Worm (Caenorhabditis elegans): ENCODE results near the gene clec-47.

Gene clec-47

DNA sequence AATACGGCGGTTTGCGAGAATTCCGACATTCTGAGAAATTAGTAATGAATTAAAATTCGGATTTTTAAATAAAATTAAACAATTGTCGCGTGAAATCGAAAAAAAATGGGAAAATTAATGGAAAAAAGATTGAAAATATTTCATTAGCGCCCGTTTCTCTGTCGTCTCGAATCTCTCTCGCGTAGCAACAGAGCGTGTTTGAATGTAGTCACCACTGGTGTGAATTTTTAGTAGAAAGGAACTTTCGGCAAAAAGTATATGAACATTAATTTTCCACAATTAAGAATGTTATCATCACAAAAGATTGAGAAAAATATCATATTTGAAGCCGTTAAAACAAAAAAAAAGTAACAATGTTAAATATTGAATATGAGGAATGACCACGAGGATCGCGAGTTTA, 38.8 kb upstream of the clec-47 start, which contains the start of gene aipl-1 (continued):
- TF ChIP-seq T26A8.4 (GFP tag; IDR thresholded peaks at IDR 0.05) (no peak), aly-2 (tag; optimal IDR thresholded peaks at IDR 0.05) (no peak), nhr-102 (tag; optimal IDR thresholded peaks at IDR 0.05) (no peak), php-3 (GFP tag; IDR thresholded peaks at IDR 0.05) (no peak), aha-1 (tag) (no peak), cey-2 (tag; optimal IDR thresholded peaks at IDR 0.05; ENCODE audit: borderline replicate concordance, insufficient read depth) (no peak), F26F4.8 (GFP tag; conservative IDR thresholded peaks at IDR 0.05) (no peak), Y5F2A.4 (GFP tag; optimal IDR thresholded peaks at IDR 0.05) (no peak), nhr-6 (tag; optimal IDR thresholded peaks at IDR 0.05) (peak; percentile 97), zag-1 (tag; optimal IDR thresholded peaks at IDR 0.05) (no peak), madf-5 (GFP tag; IDR thresholded peaks at IDR 0.05) (no peak), ama-1 (optimal IDR thresholded peaks at IDR 0.05) (no peak), ZK546.5 (tag; optimal IDR thresholded peaks at IDR 0.05) (no peak), daf-16 (GFP tag; optimal IDR thresholded peaks at IDR 0.05) (no peak), daf-16 (tag; optimal IDR thresholded peaks at IDR 0.05) (peak; percentile 10), ceh-32 (tag; optimal IDR thresholded peaks at IDR 0.05; ENCODE audit: poor library complexity) (no peak), Y75B8A.6 (GFP tag; IDR thresholded peaks at IDR 0.05) (no peak), nhr-10 (tag; optimal IDR thresholded peaks at IDR 0.05) (no peak), set-16 (GFP tag; IDR thresholded peaks at IDR 0.05) (no peak), nhr-41 (GFP tag; IDR thresholded peaks at IDR 0.05) (no peak), tag-97 (GFP tag; IDR thresholded peaks at IDR 0.05) (no peak), unc-130 (GFP tag; optimal IDR thresholded peaks at IDR 0.05) (peak; percentile 47), lin-15B (tag; optimal IDR thresholded peaks at IDR 0.05) (peak; percentile 46), mdt-29 (GFP tag; IDR thresholded peaks at IDR 0.05) (no peak), pha-4 (GFP tag; IDR thresholded peaks at IDR 0.05) (no peak), pha-4 (tag; optimal IDR thresholded peaks at IDR 0.05) (peak; percentile 47), unc-62 (GFP tag; optimal IDR thresholded peaks at IDR 0.05 in 1 of 2) (no peak), unc-62 (tag; optimal IDR thresholded peaks at IDR 0.05) (no peak), fos-1 (tag; optimal IDR thresholded peaks at IDR 0.05) (no peak), ctbp-1 (GFP tag; IDR thresholded peaks at IDR 0.05) (no peak), D1046.2 (GFP tag; IDR thresholded peaks at IDR 0.05) (no peak), lin-29 (GFP tag; IDR thresholded peaks at IDR 0.05) (no peak), ztf-11 (tag; optimal IDR thresholded peaks at IDR 0.05) (no peak), attf-4 (tag; optimal IDR thresholded peaks at IDR 0.05) (no peak), nhr-11 (tag; optimal IDR thresholded peaks at IDR 0.05) (peak; percentile 52), mep-1 (tag; optimal IDR thresholded peaks at IDR 0.05) (no peak), jun-1 (tag; optimal IDR thresholded peaks at IDR 0.05) (no peak), skn-1 (tag; optimal IDR thresholded peaks at IDR 0.05) (no peak), nhr-42 (GFP tag; IDR thresholded peaks at IDR 0.05) (no peak), lsy-2 (tag; optimal IDR thresholded peaks at IDR 0.05) (peak in 1 of 2 experiments; percentile 46), ceh-20 (GFP tag; IDR thresholded peaks at IDR 0.05) (no peak), duxl-1 (tag; optimal IDR thresholded peaks at IDR 0.05; ENCODE audit: poor library complexity) (no peak), R02D3.7 (tag; optimal IDR thresholded peaks at IDR 0.05) (no peak), nhr-76 (tag; optimal IDR thresholded peaks at IDR 0.05) (no peak), tra-1 (GFP tag; IDR thresholded peaks at IDR 0.05) (no peak), ces-1 (GFP tag; optimal IDR thresholded peaks at IDR 0.05) (no peak), vab-7 (GFP tag; IDR thresholded peaks at IDR 0.05) (no peak), daf-19 (GFP tag; conservative IDR thresholded peaks at IDR 0.05) (no peak), arid-1 (GFP tag; conservative IDR thresholded peaks at IDR 0.05) (no peak), pqm-1 (tag; optimal IDR thresholded peaks at IDR 0.05) (no peak), madf-9 (GFP tag; conservative IDR thresholded peaks at IDR 0.05) (0 out of 2 replicates have a peak, but pooled peaks have one; percentile 11), lin-1 (GFP tag; IDR thresholded peaks at IDR 0.05) (no peak), dpl-1 (GFP tag; optimal IDR thresholded peaks at IDR 0.05) (peak; percentile 85), zfp-3 (GFP tag; conservative IDR thresholded peaks at IDR 0.05) (no peak)

All from whole organism, L4 larva.